Fruit fly (Drosophila melanogaster): ENCODE measurements around the gene CG34377.

The CG34377 gene

DNA sequence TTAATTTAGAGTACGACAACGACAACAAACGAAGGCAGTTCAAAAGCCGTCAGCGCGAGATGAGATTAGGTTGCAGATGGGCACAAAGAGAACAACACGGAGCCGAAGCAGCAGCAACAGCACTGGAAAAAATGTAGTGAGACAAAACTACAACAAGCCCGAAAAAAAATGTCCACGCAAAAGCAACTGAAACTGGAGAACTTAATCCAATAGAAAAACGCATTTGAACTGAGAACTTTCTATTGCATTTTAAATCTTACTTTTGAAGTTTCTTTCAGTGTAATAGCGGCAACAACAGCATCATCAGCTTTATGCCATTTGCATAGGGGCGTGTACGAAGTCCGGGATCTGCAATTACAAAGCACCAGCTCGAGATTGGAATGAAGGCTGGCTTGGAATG, 15.6 kb upstream of the CG34377 start (continued):
- TF ChIP-seq maf-S (GFP tag; optimal IDR thresholded peaks at IDR 0.05): peak; percentile 1
- TF ChIP-seq sqz (GFP tag; optimal IDR thresholded peaks at IDR 0.05): no peak
- no peak for TF ChIP-seq NFAT (GFP tag; IDR thresholded peaks at IDR 0.05)
- TF ChIP-seq zen (tag; optimal IDR thresholded peaks at IDR 0.05): no peak
- no peak for TF ChIP-seq CG10462 (GFP tag; optimal IDR thresholded peaks at IDR 0.05)
- 0 out of 3 replicates have a peak, but pooled peaks have one; percentile 32 for TF ChIP-seq zfh1 (GFP tag; IDR thresholded peaks at IDR 0.05)
- TF ChIP-seq CG6272 (GFP tag; IDR thresholded peaks at IDR 0.05): no peak
- TF ChIP-seq Xrp1 (GFP tag; IDR thresholded peaks at IDR 0.05): peak; percentile 59
- TF ChIP-seq jigr1 (GFP tag; IDR thresholded peaks at IDR 0.05): no peak
- TF ChIP-seq Atf3 (GFP tag; optimal IDR thresholded peaks at IDR 0.05): no peak
- TF ChIP-seq chinmo (GFP tag; IDR thresholded peaks at IDR 0.05; ENCODE audit: partially characterized antibody): no peak
- TF ChIP-seq bsh (GFP tag; optimal IDR thresholded peaks at IDR 0.05): peak in 1 of 2 experiments; percentile 21

DNA sequence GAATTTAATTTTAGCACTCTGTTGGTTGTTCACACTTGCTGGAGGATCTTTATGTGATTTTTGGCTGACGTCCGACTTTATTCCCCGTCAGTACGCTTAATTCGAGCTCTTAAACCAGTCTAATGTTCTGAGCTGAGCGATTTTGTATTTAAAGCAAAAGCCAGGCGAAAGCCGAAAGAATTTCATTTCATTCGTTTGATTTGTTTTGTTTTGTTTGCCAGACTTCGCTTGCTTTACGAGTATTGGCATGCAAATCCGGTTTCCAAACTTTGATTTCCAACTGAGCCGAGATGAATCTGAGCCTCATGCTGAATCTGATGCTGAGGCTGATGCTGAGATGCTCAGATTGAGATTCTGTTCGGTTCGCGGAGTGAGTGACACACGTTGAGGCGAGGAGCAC, 10.2 kb upstream of the CG34377 start, which contains the start of gene CG5391:
Gene CG5391 (minus strand): TSS at position 101 of the 400 bp plus-strand sequence.
- no peak for TF ChIP-seq CG42726 (GFP tag; IDR thresholded peaks at IDR 0.05; ENCODE audit: partially characterized antibody)
- TF ChIP-seq emc (GFP tag; optimal IDR thresholded peaks at IDR 0.05): no peak
- TF ChIP-seq CG6654 (GFP tag; optimal IDR thresholded peaks at IDR 0.05): no peak
- TF ChIP-seq al (GFP tag; IDR thresholded peaks at IDR 0.05): no peak
- TF ChIP-seq CG32772 (GFP tag; IDR thresholded peaks at IDR 0.05): no peak
- no peak for TF ChIP-seq nom (GFP tag; optimal IDR thresholded peaks at IDR 0.05)
- no peak for TF ChIP-seq Tbp (GFP tag; optimal IDR thresholded peaks at IDR 0.05)
- TF ChIP-seq Sox100B (GFP tag; optimal IDR thresholded peaks at IDR 0.05): no peak
- TF ChIP-seq Hr39 (optimal IDR thresholded peaks at IDR 0.05): no peak
- TF ChIP-seq CG1529 (GFP tag; optimal IDR thresholded peaks at IDR 0.05): no peak
- TF ChIP-seq CG15269 (tag; optimal IDR thresholded peaks at IDR 0.05): no peak
- no peak for TF ChIP-seq Hand (GFP tag; optimal IDR thresholded peaks at IDR 0.05)
- no peak for TF ChIP-seq toy (GFP tag; IDR thresholded peaks at IDR 0.05)
- TF ChIP-seq CG1024 (GFP tag; IDR thresholded peaks at IDR 0.05): no peak
- TF ChIP-seq gcm (GFP tag; optimal IDR thresholded peaks at IDR 0.05): no peak
- TF ChIP-seq croc (GFP tag; conservative IDR thresholded peaks at IDR 0.05): no peak
- TF ChIP-seq PHDP (tag; optimal IDR thresholded peaks at IDR 0.05): no peak

DNA sequence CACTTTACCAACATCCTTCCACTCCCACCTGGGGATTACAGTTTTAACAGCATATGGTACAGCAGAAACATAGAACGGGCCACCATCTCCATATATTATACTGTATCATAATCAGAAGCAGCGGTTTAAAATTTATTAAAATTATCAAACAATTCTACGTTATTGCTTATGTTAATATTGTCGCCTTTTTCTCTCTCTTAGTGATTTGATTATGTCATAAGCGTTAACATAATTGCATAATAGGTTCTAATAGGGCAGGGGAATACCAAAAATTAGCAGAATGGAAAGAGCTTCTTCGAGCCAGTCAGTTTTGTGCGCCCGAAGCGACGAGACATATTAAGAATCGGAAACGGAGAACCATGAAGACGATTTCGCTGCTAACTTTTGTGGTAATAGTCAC, 7.8 kb upstream of the CG34377 start, which contains the start of gene CG13862:
Gene CG13862 (plus strand): TSS at position 301 of the 400 bp plus-strand sequence.
- no peak for TF ChIP-seq croc (GFP tag; conservative IDR thresholded peaks at IDR 0.05)
- TF ChIP-seq CG12769 (tag; optimal IDR thresholded peaks at IDR 0.05): peak; percentile 13
- no peak for TF ChIP-seq CG18764 (GFP tag; optimal IDR thresholded peaks at IDR 0.05)
- TF ChIP-seq inv (GFP tag; IDR thresholded peaks at IDR 0.05; ENCODE audit: partially characterized antibody): no peak
- 0 out of 4 replicates have a peak, but pooled peaks have one; percentile 44 for TF ChIP-seq chinmo (GFP tag; IDR thresholded peaks at IDR 0.05; ENCODE audit: partially characterized antibody)
- no peak for TF ChIP-seq Nf-YC (tag; optimal IDR thresholded peaks at IDR 0.05)
- TF ChIP-seq CG6765 (GFP tag; optimal IDR thresholded peaks at IDR 0.05): no peak
- no peak for TF ChIP-seq CG7928 (GFP tag; optimal IDR thresholded peaks at IDR 0.05)
- TF ChIP-seq ranshi (GFP tag; IDR thresholded peaks at IDR 0.05): no peak
- TF ChIP-seq BtbVII (GFP tag; optimal IDR thresholded peaks at IDR 0.05): no peak
- TF ChIP-seq E2f1 (GFP tag; IDR thresholded peaks at IDR 0.05): no peak
- no peak for TF ChIP-seq CG5245 (GFP tag; optimal IDR thresholded peaks at IDR 0.05)
- TF ChIP-seq Pdp1 (GFP tag; optimal IDR thresholded peaks at IDR 0.05): peak in 1 of 2 experiments; percentile 55
- TF ChIP-seq CG4282 (GFP tag; optimal IDR thresholded peaks at IDR 0.05): no peak
- no peak for TF ChIP-seq dmrt11E (tag; optimal IDR thresholded peaks at IDR 0.05)
- peak; percentile 16 for TF ChIP-seq CG6654 (GFP tag; optimal IDR thresholded peaks at IDR 0.05)
- no peak for TF ChIP-seq vnd (GFP tag; IDR thresholded peaks at IDR 0.05; ENCODE audit: partially characterized antibody)
- TF ChIP-seq tin (GFP tag; optimal IDR thresholded peaks at IDR 0.05): no peak
- no peak for TF ChIP-seq Usf (GFP tag; optimal IDR thresholded peaks at IDR 0.05)
- peak; percentile 70 for TF ChIP-seq CG13894 (tag; optimal IDR thresholded peaks at IDR 0.05)
